Fruit fly (Drosophila melanogaster) whole organism, embryonic: ENCODE results near the gene CG43294.

Experiments used
- CG10147 ChIP-seq: fragments of 200-800 bp; sonication (Bioruptor generic); optimal IDR thresholded peaks from 2 replicates; lab custom pipeline; 2019; ENCODE audit warnings: missing biosample characterization, mild to moderate bottlenecking, missing genetic modification characterization, moderate library complexity
- CG11247 ChIP-seq: fragments of 200-800 bp; sonication (Bioruptor generic); IDR thresholded peaks from 2 replicates; pipeline ENCODE4 v1.3.6; 2022; ENCODE audit warnings: missing biosample characterization, missing genetic modification characterization
- CG12299 ChIP-seq: fragments of 200-800 bp; sonication (Bioruptor generic); optimal IDR thresholded peaks from 2 replicates; lab custom pipeline; 2018; ENCODE audit warnings: missing biosample characterization, mild to moderate bottlenecking, missing genetic modification characterization
- CG12942 ChIP-seq: fragments of 200-800 bp; sonication (Bioruptor generic); optimal IDR thresholded peaks from 3 replicates; lab custom pipeline; 2016; ENCODE audit warnings: missing biosample characterization, missing genetic modification characterization
- CG13775 ChIP-seq: fragments of 200-800 bp; sonication (Bioruptor generic); optimal IDR thresholded peaks from 3 replicates; lab custom pipeline; 2017; ENCODE audit warnings: missing biosample characterization, mild to moderate bottlenecking, missing genetic modification characterization
- CG1647 ChIP-seq: fragments of 200-800 bp; sonication (Bioruptor generic); optimal IDR thresholded peaks from 3 replicates; lab custom pipeline; 2016; ENCODE audit warnings: missing biosample characterization, missing genetic modification characterization
- CG18599 ChIP-seq: fragments of 200-800 bp; sonication (Bioruptor generic); optimal IDR thresholded peaks from 3 replicates; lab custom pipeline; 2017; ENCODE audit warnings: missing biosample characterization, missing genetic modification characterization, mild to moderate bottlenecking, moderate library complexity, missing genetic modification reagents
- CG2889 ChIP-seq: fragments of 200-800 bp; sonication (Bioruptor generic); IDR thresholded peaks from 3 replicates; pipeline ENCODE4 v1.3.6; 2022; ENCODE audit warnings: missing biosample characterization, missing genetic modification characterization
- CG33557 ChIP-seq: fragments of 200-800 bp; sonication (Bioruptor generic); optimal IDR thresholded peaks from 2 replicates; lab custom pipeline; 2019; ENCODE audit warnings: missing biosample characterization, mild to moderate bottlenecking, missing genetic modification characterization, moderate library complexity
- CG6254 ChIP-seq: fragments of 200-800 bp; sonication (Bioruptor generic); optimal IDR thresholded peaks from 3 replicates; lab custom pipeline; 2017; ENCODE audit warnings: mild to moderate bottlenecking, missing biosample characterization, missing genetic modification reagents, missing genetic modification characterization
- CG6654 ChIP-seq: fragments of 200-800 bp; sonication (Bioruptor generic); optimal IDR thresholded peaks from 2 replicates; lab custom pipeline; 2017; ENCODE audit warnings: missing biosample characterization, mild to moderate bottlenecking, missing genetic modification characterization
- CG8944 ChIP-seq: fragments of 200-800 bp; sonication (Bioruptor generic); optimal IDR thresholded peaks from 3 replicates; lab custom pipeline; 2016; ENCODE audit warnings: missing biosample characterization, missing genetic modification characterization
- CG9215 ChIP-seq: fragments of 200-800 bp; sonication (Bioruptor generic); IDR thresholded peaks from 2 replicates; pipeline ENCODE4 v1.3.6; 2022; ENCODE audit warnings: missing biosample characterization, missing genetic modification characterization
- CG9727 ChIP-seq: fragments of 200-800 bp; sonication (Bioruptor generic); optimal IDR thresholded peaks from 3 replicates; lab custom pipeline; 2017; ENCODE audit warnings: missing biosample characterization, mild to moderate bottlenecking, missing genetic modification characterization
- D ChIP-seq, 2 experiments: fragments of 200-800 bp in 1 of 2; fragments of >200 bp in 1 of 2; sonication (Bioruptor generic) in 1 of 2; optimal IDR thresholded peaks; 2 replicates in 1 of 2; 3 replicates in 1 of 2; lab custom pipeline; 2017; ENCODE audit warnings: mild to moderate bottlenecking in 1 of 2, missing biosample characterization in 1 of 2, missing genetic modification characterization in 1 of 2, missing genetic modification reagents in 1 of 2
- GATAe ChIP-seq: fragments of 200-800 bp; sonication (Bioruptor generic); conservative IDR thresholded peaks from 2 replicates; pipeline ENCODE4 v1.3.6; 2022; ENCODE audit warnings: missing biosample characterization, missing genetic modification characterization
- Hey ChIP-seq: fragments of 200-800 bp; sonication (Bioruptor generic); optimal IDR thresholded peaks from 3 replicates; lab custom pipeline; 2018; ENCODE audit warnings: missing biosample characterization, mild to moderate bottlenecking, missing genetic modification characterization
- Hr3 ChIP-seq: fragments of 200-800 bp; sonication (Bioruptor generic); optimal IDR thresholded peaks from 3 replicates; lab custom pipeline; 2016; ENCODE audit warnings: missing biosample characterization, missing genetic modification characterization
- NFAT ChIP-seq: fragments of 200-800 bp; sonication (Bioruptor generic); IDR thresholded peaks from 2 replicates; pipeline ENCODE4 v1.3.6; 2022; ENCODE audit warnings: missing biosample characterization, missing genetic modification characterization
- Neu2 ChIP-seq: fragments of 200-800 bp; sonication (Bioruptor generic); optimal IDR thresholded peaks from 3 replicates; lab custom pipeline; 2016; ENCODE audit warnings: missing biosample characterization, missing genetic modification characterization, borderline replicate concordance
- Sin3A ChIP-seq: fragments of >200 bp; optimal IDR thresholded peaks from 2 replicates; lab custom pipeline; 2018
- br ChIP-seq: fragments of >200 bp; optimal IDR thresholded peaks from 2 replicates; lab custom pipeline; 2017
- exex ChIP-seq: fragments of 200-800 bp; sonication (Bioruptor generic); optimal IDR thresholded peaks from 4 replicates; lab custom pipeline; 2018; ENCODE audit warnings: missing biosample characterization, mild to moderate bottlenecking, missing genetic modification characterization, moderate library complexity
- fu2 ChIP-seq: fragments of 200-800 bp; sonication (Bioruptor generic); optimal IDR thresholded peaks from 2 replicates; lab custom pipeline; 2016; ENCODE audit warnings: missing biosample characterization, missing genetic modification characterization
- grn ChIP-seq: fragments of 200-800 bp; sonication (Bioruptor generic); optimal IDR thresholded peaks from 3 replicates; lab custom pipeline; 2017; ENCODE audit warnings: missing biosample characterization, missing genetic modification characterization
- hth ChIP-seq: fragments of >200 bp; optimal IDR thresholded peaks from 2 replicates; lab custom pipeline; 2017; ENCODE audit warnings: inconsistent platforms
- lab ChIP-seq: fragments of 200-800 bp; sonication (Bioruptor generic); optimal IDR thresholded peaks from 3 replicates; lab custom pipeline; 2017; ENCODE audit warnings: missing biosample characterization, missing genetic modification characterization, mild to moderate bottlenecking, moderate library complexity, missing genetic modification reagents
- mirr ChIP-seq: fragments of 200-800 bp; sonication (Bioruptor generic); optimal IDR thresholded peaks from 3 replicates; lab custom pipeline; 2018; ENCODE audit warnings: missing biosample characterization, mild to moderate bottlenecking, missing genetic modification characterization
- mld ChIP-seq: fragments of 200-800 bp; sonication (Bioruptor generic); IDR thresholded peaks from 3 replicates; pipeline ENCODE4 v1.3.6; 2022; ENCODE audit warnings: missing biosample characterization, missing genetic modification characterization; ENCODE audit not compliant: partially characterized antibody
- nmo ChIP-seq: fragments of 200-800 bp; sonication (Bioruptor generic); optimal IDR thresholded peaks from 2 replicates; lab custom pipeline; 2018; ENCODE audit warnings: missing biosample characterization, mild to moderate bottlenecking, missing genetic modification characterization, moderate library complexity
- pho ChIP-seq: fragments of 200-800 bp; sonication (Bioruptor generic); optimal IDR thresholded peaks from 2 replicates; lab custom pipeline; 2016; ENCODE audit warnings: missing biosample characterization, missing genetic modification characterization
- pzg ChIP-seq: fragments of 200-800 bp; sonication (Bioruptor generic); optimal IDR thresholded peaks from 3 replicates; lab custom pipeline; 2018; ENCODE audit warnings: missing biosample characterization, mild to moderate bottlenecking, missing genetic modification characterization, moderate library complexity
- rib ChIP-seq: fragments of 200-800 bp; sonication (Bioruptor generic); IDR thresholded peaks from 2 replicates; pipeline ENCODE4 v1.3.6; 2022; ENCODE audit warnings: missing biosample characterization, missing genetic modification characterization
- sna ChIP-seq: fragments of 200-800 bp; sonication (Bioruptor generic); IDR thresholded peaks from 2 replicates; pipeline ENCODE4 v1.3.6; 2022; ENCODE audit warnings: missing biosample characterization, missing genetic modification characterization; ENCODE audit not compliant: partially characterized antibody
- sob ChIP-seq: fragments of 200-800 bp; sonication (Bioruptor generic); IDR thresholded peaks from 2 replicates; pipeline ENCODE4 v1.3.6; 2022; ENCODE audit warnings: missing biosample characterization, missing genetic modification characterization
- tio ChIP-seq: fragments of 200-800 bp; sonication (Bioruptor generic); optimal IDR thresholded peaks from 2 replicates; lab custom pipeline; 2017; ENCODE audit warnings: missing biosample characterization, missing genetic modification characterization, inconsistent platforms
- trem ChIP-seq: fragments of 200-800 bp; optimal IDR thresholded peaks from 3 replicates; lab custom pipeline; 2019; ENCODE audit warnings: missing biosample characterization, mild to moderate bottlenecking, missing genetic modification characterization, moderate library complexity
- vvl ChIP-seq: fragments of 200-800 bp; sonication (Bioruptor generic); IDR thresholded peaks from 2 replicates; pipeline ENCODE4 v1.3.6; 2022; ENCODE audit warnings: missing biosample characterization, missing genetic modification characterization
- zfh1 ChIP-seq: fragments of 200-800 bp; sonication (Bioruptor generic); IDR thresholded peaks from 3 replicates; pipeline ENCODE4 v1.3.6; 2022; ENCODE audit warnings: missing biosample characterization, missing genetic modification characterization

Gene CG43294

dm6 chr3L:11947357-11947756 is 10.7 kb upstream of the CG43294 start, which contains the start of gene CG7252:
Gene CG7252, plus strand, starts transcription at chr3L:11947675.
- TF ChIP-seq br (lab: Kevin White, UChicago) (no peak), lab (no peak), CG10147 (no peak), grn (GFP tag; lab: Kevin White, UChicago) (peak; percentile 82), sna (no peak), hth (no peak), CG12299 (tag; lab: Kevin White, UChicago) (no peak), mirr (peak; percentile 54), Sin3A (lab: Kevin White, UChicago) (no peak), tio (GFP tag; lab: Kevin White, UChicago) (no peak), Hr3 (no peak), GATAe (peak; percentile 46; the same call in 1 of the 2 replicates), CG18599 (GFP tag; lab: Kevin White, UChicago) (peak; percentile 19), Neu2 (GFP tag; lab: Kevin White, UChicago) (no peak), Hey (tag; lab: Kevin White, UChicago) (peak; percentile 87), pzg (GFP tag; lab: Kevin White, UChicago) (no peak), exex (tag; lab: Kevin White, UChicago) (peak; percentile 96)

dm6 chr3L:11949539-11949938 is 8.5 kb upstream of the CG43294 start, which contains the start of gene CG17826:
Gene CG17826, plus strand, starts transcription at chr3L:11949839.
- TF ChIP-seq nmo (GFP tag; lab: Kevin White, UChicago): no peak
- TF ChIP-seq CG13775 (GFP tag; lab: Kevin White, UChicago): no peak
- no peak for TF ChIP-seq D (optimal IDR thresholded peaks at IDR 0.05; lab: Kevin White, UChicago)
- no peak for TF ChIP-seq D (GFP tag; optimal IDR thresholded peaks at IDR 0.05; lab: Kevin White, UChicago)
- no peak for TF ChIP-seq CG2889 (GFP tag; lab: Robert Waterston, UW)
- TF ChIP-seq Hr3: no peak
- no peak for TF ChIP-seq CG6254 (GFP tag; lab: Kevin White, UChicago)
- no peak for TF ChIP-seq CG8944 (GFP tag; lab: Kevin White, UChicago)
- TF ChIP-seq mld: no peak
- TF ChIP-seq sob (GFP tag; lab: Robert Waterston, UW): no peak

- TF ChIP-seq vvl (GFP tag; lab: Robert Waterston, UW) (no peak), CG6654 (no peak), trem (tag; lab: Kevin White, UChicago) (no peak), CG11247 (GFP tag; lab: Robert Waterston, UW) (no peak), CG1647 (no peak), CG12942 (no peak), CG33557 (GFP tag; lab: Kevin White, UChicago) (no peak), fu2 (GFP tag; lab: Kevin White, UChicago) (no peak), CG9727 (GFP tag; lab: Kevin White, UChicago) (no peak), pho (no peak), rib (GFP tag; lab: Robert Waterston, UW) (no peak), NFAT (no peak), zfh1 (no peak), CG9215 (GFP tag; lab: Robert Waterston, UW) (no peak)
- TF ChIP-seq, all 482 proteins: peak for 0
Measured at dm6 chr3L:11953217-11953616, 4.9 kb upstream of the CG43294 start, which contains the start of gene obst-G. Gene obst-G, minus strand, starts transcription at chr3L:11953317.
